Worm (Caenorhabditis elegans) whole organism, mixed stage, embryonic: ENCODE measurements around the gene scl-15.
"Not testable (repeated sequence)": the region's sequence is repeated elsewhere in the genome, so short reads cannot be mapped to it uniquely, and the experiment has no call there.

Experiments
- blmp-1 ChIP-seq: fragments of 150-350 bp; optimal IDR thresholded peaks from 2 replicates; lab custom pipeline; 2014; ENCODE audit warnings: missing biosample characterization, missing genetic modification characterization
- elt-3 ChIP-seq: fragments of 150-350 bp; optimal IDR thresholded peaks from 2 replicates; lab custom pipeline; 2014; ENCODE audit warnings: missing biosample characterization, missing genetic modification characterization
- lin-13 ChIP-seq: fragments of 150-350 bp; optimal IDR thresholded peaks from 2 replicates; lab custom pipeline; 2014; ENCODE audit warnings: missing biosample characterization, missing genetic modification characterization
- lin-32 ChIP-seq: fragments of 200-800 bp; sonication (Bioruptor generic); optimal IDR thresholded peaks from 2 replicates; lab custom pipeline; 2018; ENCODE audit warnings: mild to moderate bottlenecking, missing genetic modification characterization, missing compliant biosample characterization
- mep-1 ChIP-seq: fragments of 150-350 bp; optimal IDR thresholded peaks from 2 replicates; lab custom pipeline; 2017; ENCODE audit warnings: missing biosample characterization, missing genetic modification reagents, missing genetic modification characterization, inconsistent platforms
- nhr-237 ChIP-seq: fragments of 150-350 bp; optimal IDR thresholded peaks from 2 replicates; lab custom pipeline; 2014; ENCODE audit warnings: missing biosample characterization, missing genetic modification characterization
- nhr-28 ChIP-seq: fragments of 150-350 bp; optimal IDR thresholded peaks from 2 replicates; lab custom pipeline; 2014; ENCODE audit warnings: missing biosample characterization, missing genetic modification characterization
- nhr-76 ChIP-seq: sonication (generic microtip); optimal IDR thresholded peaks from 2 replicates; lab custom pipeline; 2017; ENCODE audit warnings: missing biosample characterization, missing genetic modification characterization
- pha-4 ChIP-seq: fragments of 150-350 bp; optimal IDR thresholded peaks from 2 replicates; lab custom pipeline; 2018; ENCODE audit warnings: missing biosample characterization, missing genetic modification reagents, missing genetic modification characterization
- snpc-4 ChIP-seq: fragments of 150-350 bp; optimal IDR thresholded peaks from 2 replicates; lab custom pipeline; 2014; ENCODE audit warnings: missing biosample characterization, missing genetic modification characterization
- sptf-1 ChIP-seq: sonication (generic microtip); optimal IDR thresholded peaks from 2 replicates; lab custom pipeline; 2017; ENCODE audit warnings: mild to moderate bottlenecking, missing genetic modification characterization, moderate library complexity, missing compliant biosample characterization
- unc-120 ChIP-seq: sonication (generic microtip); optimal IDR thresholded peaks from 2 replicates; lab custom pipeline; 2017; ENCODE audit warnings: missing genetic modification characterization, missing compliant biosample characterization; ENCODE audit not compliant: poor library complexity, severe bottlenecking
- unc-62 ChIP-seq: fragments of 150-350 bp; optimal IDR thresholded peaks from 2 replicates; lab custom pipeline; 2014; ENCODE audit warnings: missing biosample characterization, missing genetic modification reagents, missing genetic modification characterization

DNA sequence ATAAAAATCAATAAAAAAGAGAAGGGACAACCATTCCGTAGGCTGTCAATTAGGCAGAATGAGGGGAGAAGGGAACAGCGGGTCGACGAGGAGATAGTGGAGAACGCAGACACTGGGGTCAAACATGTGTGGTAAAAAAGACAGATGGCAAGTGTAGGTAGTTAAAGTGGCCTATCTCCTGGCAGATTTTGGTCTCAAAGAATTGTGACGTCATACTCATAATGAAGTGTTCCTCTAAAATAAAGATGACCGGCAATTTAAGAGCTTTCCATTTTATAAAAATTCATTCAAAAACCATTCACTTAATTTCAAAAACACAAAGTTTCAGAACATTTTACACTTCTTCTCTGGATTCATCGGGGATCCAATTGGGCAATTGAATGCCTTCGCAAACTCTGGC lies 25.5 kb upstream of the scl-15 start:
- TF ChIP-seq nhr-76 (tag; lab: Kevin White, UChicago); blmp-1 (tag; lab: Kevin White, UChicago); snpc-4 (tag; lab: Kevin White, UChicago); pha-4 (tag; lab: Kevin White, UChicago); mep-1 (tag; lab: Kevin White, UChicago); lin-13 (tag; lab: Kevin White, UChicago); unc-120 (tag; lab: Kevin White, UChicago); nhr-28 (tag; lab: Kevin White, UChicago); sptf-1 (tag; lab: Kevin White, UChicago); unc-62 (GFP tag; lab: Kevin White, UChicago); nhr-237 (tag; lab: Kevin White, UChicago); elt-3 (tag; lab: Kevin White, UChicago): not testable (repeated sequence)
- peak; percentile 44 for TF ChIP-seq lin-32
